Worm (Caenorhabditis elegans) whole organism, L3 larva: ENCODE data around the gene W06G6.20.

Experiments
- lin-39 ChIP-seq: fragments of 150-350 bp; optimal IDR thresholded peaks from 2 replicates; lab custom pipeline; 2018; ENCODE audit warnings: missing biosample characterization, missing genetic modification reagents, missing genetic modification characterization
- nhr-11 ChIP-seq: fragments of 150-350 bp; optimal IDR thresholded peaks from 2 replicates; lab custom pipeline; 2014; ENCODE audit warnings: missing biosample characterization, missing genetic modification characterization
- nhr-237 ChIP-seq: fragments of 150-350 bp; optimal IDR thresholded peaks from 2 replicates; lab custom pipeline; 2014; ENCODE audit warnings: missing biosample characterization, missing genetic modification characterization
- nhr-28 ChIP-seq: fragments of 150-350 bp; optimal IDR thresholded peaks from 2 replicates; lab custom pipeline; 2014; ENCODE audit warnings: missing biosample characterization, missing genetic modification characterization
- sea-2 ChIP-seq: fragments of 150-350 bp; sonication (generic microtip); optimal IDR thresholded peaks from 4 replicates; lab custom pipeline; 2014; ENCODE audit warnings: missing biosample characterization, missing genetic modification reagents, missing genetic modification characterization
- snpc-4 ChIP-seq: fragments of 150-350 bp; optimal IDR thresholded peaks from 2 replicates; lab custom pipeline; 2014; ENCODE audit warnings: missing biosample characterization, missing genetic modification characterization
- tbx-2 ChIP-seq: sonication (generic microtip); optimal IDR thresholded peaks from 2 replicates; lab custom pipeline; 2016; ENCODE audit warnings: mild to moderate bottlenecking, missing genetic modification characterization, missing compliant biosample characterization
- unc-39 ChIP-seq: sonication (generic microtip); optimal IDR thresholded peaks from 4 replicates; lab custom pipeline; 2017; ENCODE audit warnings: missing biosample characterization, missing genetic modification characterization
- zag-1 ChIP-seq: fragments of 150-350 bp; optimal IDR thresholded peaks from 2 replicates; lab custom pipeline; 2014; ENCODE audit warnings: missing biosample characterization, missing genetic modification characterization

ce11 chrV:16617462-16617861 is 30.7 kb downstream of the W06G6.20 start, which contains the start of gene Y70C5A.4:
- TF ChIP-seq snpc-4 (tag; lab: Kevin White, UChicago): no peak
- no peak for TF ChIP-seq unc-39 (tag; lab: Kevin White, UChicago)
- no peak for TF ChIP-seq tbx-2 (tag; lab: Kevin White, UChicago)
- TF ChIP-seq zag-1: no peak
- no peak for TF ChIP-seq lin-39 (tag; lab: Kevin White, UChicago)
- TF ChIP-seq nhr-28 (tag; lab: Kevin White, UChicago): no peak
- no peak for TF ChIP-seq sea-2
- no peak for TF ChIP-seq nhr-11 (tag; lab: Kevin White, UChicago)
- TF ChIP-seq nhr-237 (tag; lab: Kevin White, UChicago): no peak
